Worm (Caenorhabditis elegans) whole organism, L4/young adult: Measurements from ENCODE around the gene dylt-3.

ENCODE experiments used
- W03F9.2 ChIP-seq: fragments of 150-350 bp; optimal IDR thresholded peaks from 2 replicates; lab custom pipeline; 2014; ENCODE audit warnings: missing biosample characterization, missing genetic modification characterization
- dao-5 ChIP-seq: sonication (generic microtip); optimal IDR thresholded peaks from 2 replicates; lab custom pipeline; 2016; ENCODE audit warnings: missing genotype, missing genetic modification characterization, moderate library complexity, missing compliant biosample characterization
- him-1 ChIP-seq: sonication (generic microtip); optimal IDR thresholded peaks from 2 replicates; lab custom pipeline; 2016; ENCODE audit warnings: missing genotype, missing genetic modification reagents, missing genetic modification characterization, missing compliant biosample characterization

- no peak for TF ChIP-seq him-1 (tag; lab: Kevin White, UChicago)
- no peak for TF ChIP-seq W03F9.2 (tag; lab: Kevin White, UChicago)
- no peak for TF ChIP-seq dao-5 (tag; lab: Kevin White, UChicago)
Observed at ce11 chrII:8214367-8214766, 32.8 kb downstream of the dylt-3 start, which contains the start of gene M110.10.
